Fruit fly (Drosophila melanogaster): Measurements from ENCODE around the gene AdoR.

AdoR gene

DNA sequence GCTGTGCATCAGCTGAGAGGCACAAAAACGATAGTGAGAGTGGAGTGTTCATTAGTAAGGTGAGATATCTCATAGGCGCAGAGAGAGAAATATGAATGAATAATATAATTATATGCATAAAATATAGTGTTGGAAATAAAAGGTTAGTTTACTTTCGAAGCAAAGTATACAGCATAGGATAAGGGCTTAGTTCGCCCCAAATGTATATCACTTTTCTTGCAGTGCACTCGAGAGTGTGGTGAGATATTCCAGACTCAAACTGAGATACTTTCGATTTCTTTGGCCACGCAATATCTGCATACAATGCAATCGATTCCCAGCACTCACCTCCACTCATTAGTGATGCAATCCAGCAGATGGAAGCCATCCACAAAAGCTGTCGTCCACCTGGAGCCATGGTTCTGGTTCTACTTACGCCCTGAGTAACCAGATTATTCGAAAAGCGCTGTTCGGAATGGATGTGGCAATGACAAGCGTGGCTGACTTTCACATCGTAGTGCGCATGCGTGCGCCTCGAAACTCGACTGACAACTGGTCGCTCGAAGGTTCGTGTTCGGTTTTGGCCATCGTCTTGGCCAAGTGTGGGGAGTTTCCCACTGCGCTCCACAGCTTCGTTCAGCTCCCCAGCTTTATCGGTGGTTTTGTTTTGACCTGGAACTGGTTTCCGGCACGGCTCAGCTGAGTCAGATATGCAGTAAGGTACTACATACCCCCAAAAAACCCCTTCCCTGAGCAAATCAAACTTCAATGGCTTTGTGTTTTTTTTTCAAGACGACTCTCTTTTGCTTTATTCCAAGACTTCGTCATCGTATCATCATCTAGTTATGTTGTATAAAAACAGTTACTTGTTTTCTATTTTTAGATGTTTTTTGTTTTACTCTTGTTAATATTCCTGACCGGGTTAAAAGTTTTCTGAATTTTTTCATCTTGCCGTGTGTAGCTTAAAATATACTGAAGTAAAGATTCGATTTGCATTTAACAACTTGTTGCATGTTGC, 21.6 kb upstream of the AdoR start, which contains the start of gene Rsod (continued):
- TF ChIP-seq hbn (GFP tag; IDR thresholded peaks at IDR 0.05; ENCODE audit: partially characterized antibody) (no peak), Kr (GFP tag; optimal IDR thresholded peaks at IDR 0.05) (no peak), CG13296 (GFP tag; optimal IDR thresholded peaks at IDR 0.05) (no peak), Mad (GFP tag; optimal IDR thresholded peaks at IDR 0.05) (no peak), z (GFP tag; IDR thresholded peaks at IDR 0.05) (peak; percentile 61; the same call in 2 of the 3 replicates), H2.0 (GFP tag; IDR thresholded peaks at IDR 0.05) (peak; percentile 70), CG3163 (GFP tag; optimal IDR thresholded peaks at IDR 0.05) (no peak), otp (GFP tag; IDR thresholded peaks at IDR 0.05) (peak; percentile 84), bowl (GFP tag; IDR thresholded peaks at IDR 0.05) (peak; percentile 47), CG4617 (GFP tag; optimal IDR thresholded peaks at IDR 0.05; ENCODE audit: borderline replicate concordance) (no peak), gsb (GFP tag; IDR thresholded peaks at IDR 0.05) (peak; percentile 55; the same call in 1 of the 2 replicates), Lim3 (GFP tag; IDR thresholded peaks at IDR 0.05) (peak; percentile 67), CG43689 (GFP tag; IDR thresholded peaks at IDR 0.05) (0 out of 2 replicates have a peak, but pooled peaks have one; percentile 42), CG3065 (GFP tag; optimal IDR thresholded peaks at IDR 0.05) (no peak), CG10321 (GFP tag; IDR thresholded peaks at IDR 0.05) (no peak), tap (tag; optimal IDR thresholded peaks at IDR 0.05) (peak; percentile 36), da (GFP tag; optimal IDR thresholded peaks at IDR 0.05) (no peak), hkb (optimal IDR thresholded peaks at IDR 0.05) (no peak), hkb (GFP tag; IDR thresholded peaks at IDR 0.05) (peak; percentile 82), Dip3 (GFP tag; optimal IDR thresholded peaks at IDR 0.05) (no peak), ind (GFP tag; optimal IDR thresholded peaks at IDR 0.05) (peak; percentile 31), gcm (GFP tag; optimal IDR thresholded peaks at IDR 0.05) (peak; percentile 14), sens-2 (GFP tag; IDR thresholded peaks at IDR 0.05) (peak; percentile 66), fd96Cb (tag; optimal IDR thresholded peaks at IDR 0.05) (peak; percentile 64), fd102C (GFP tag; optimal IDR thresholded peaks at IDR 0.05) (no peak), toy (GFP tag; IDR thresholded peaks at IDR 0.05) (peak; percentile 60), CG14014 (GFP tag; IDR thresholded peaks at IDR 0.05) (peak; percentile 66; the same call in 1 of the 2 replicates), Ada2b (GFP tag; IDR thresholded peaks at IDR 0.05) (peak; percentile 54), Fer3 (tag; optimal IDR thresholded peaks at IDR 0.05) (peak; percentile 14), seq (GFP tag; IDR thresholded peaks at IDR 0.05) (peak; percentile 70), D (optimal IDR thresholded peaks at IDR 0.05) (no peak), D (GFP tag; optimal IDR thresholded peaks at IDR 0.05) (peak; percentile 48), ERR (GFP tag; optimal IDR thresholded peaks at IDR 0.05) (no peak), her (GFP tag; optimal IDR thresholded peaks at IDR 0.05) (no peak), dimm (GFP tag; IDR thresholded peaks at IDR 0.05) (peak; percentile 50), CkIIα-i1 (GFP tag; IDR thresholded peaks at IDR 0.05) (no peak), CG8924 (tag; optimal IDR thresholded peaks at IDR 0.05) (peak; percentile 33), cad (GFP tag; optimal IDR thresholded peaks at IDR 0.05) (no peak), CG16779 (GFP tag; IDR thresholded peaks at IDR 0.05) (no peak), zen2 (GFP tag; IDR thresholded peaks at IDR 0.05; ENCODE audit: partially characterized antibody) (no peak), Hey (tag; optimal IDR thresholded peaks at IDR 0.05) (no peak), gt (GFP tag; IDR thresholded peaks at IDR 0.05) (peak; percentile 66), row (GFP tag; IDR thresholded peaks at IDR 0.05) (peak; percentile 74; the same call in 2 of the 3 replicates), Camta (GFP tag; optimal IDR thresholded peaks at IDR 0.05) (no peak), Fer1 (GFP tag; optimal IDR thresholded peaks at IDR 0.05) (no peak), Rfx (GFP tag; IDR thresholded peaks at IDR 0.05) (peak; percentile 62), CG17612 (GFP tag; IDR thresholded peaks at IDR 0.05) (peak; percentile 48), CG7271 (tag; optimal IDR thresholded peaks at IDR 0.05) (no peak), ranshi (GFP tag; IDR thresholded peaks at IDR 0.05) (peak; percentile 76), CG1233 (GFP tag; optimal IDR thresholded peaks at IDR 0.05) (peak; percentile 21)

Measured in whole organism, embryonic.